Fruit fly (Drosophila melanogaster): ENCODE results near the gene pug.

dm6 chr3R:10664942-10665341, 31.4 kb upstream of the pug start:
- TF ChIP-seq Myc (optimal IDR thresholded peaks at IDR 0.05) (no peak), ey (GFP tag; optimal IDR thresholded peaks at IDR 0.05) (no peak)
